Fruit fly (Drosophila melanogaster): ENCODE measurements around the gene CG14204.

Gene CG14204

DNA sequence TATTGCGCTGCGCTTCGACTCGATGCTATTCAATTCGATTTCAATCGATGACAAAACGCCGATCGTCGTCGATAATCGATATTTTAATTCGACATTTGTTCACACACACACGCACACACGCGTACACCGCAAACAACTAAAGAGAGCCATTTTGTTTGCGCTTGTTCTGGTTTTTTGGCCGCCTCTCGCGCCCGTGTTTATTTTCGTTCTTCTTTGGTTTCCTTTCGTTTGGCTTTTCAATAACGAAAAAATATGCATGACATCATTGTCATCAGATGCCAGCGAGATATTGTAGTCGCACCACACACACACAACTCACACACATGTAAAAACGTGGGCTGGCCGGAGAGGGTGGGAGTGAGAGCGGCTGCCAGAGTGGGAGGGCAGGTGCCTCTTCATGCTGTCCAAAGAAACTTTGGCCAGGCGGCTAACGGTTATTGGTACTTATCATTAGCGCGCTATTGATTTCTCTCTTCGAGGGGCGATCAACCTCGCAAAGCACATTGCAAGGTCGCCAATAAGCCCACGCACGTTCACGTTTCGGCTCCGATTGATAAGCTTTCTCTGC, 24.7 kb downstream of the CG14204 start (continued):
- TF ChIP-seq pb (GFP tag; optimal IDR thresholded peaks at IDR 0.05) (no peak), CG32767 (GFP tag; IDR thresholded peaks at IDR 0.05) (no peak), CG15269 (tag; optimal IDR thresholded peaks at IDR 0.05) (no peak), lov (optimal IDR thresholded peaks at IDR 0.05) (no peak), lov (GFP tag; IDR thresholded peaks at IDR 0.05) (no peak), peb (GFP tag; IDR thresholded peaks at IDR 0.05) (no peak), Doc3 (GFP tag; IDR thresholded peaks at IDR 0.05; ENCODE audit: partially characterized antibody) (peak; percentile 42; the same call in 1 of the 3 replicates), NfI (GFP tag; optimal IDR thresholded peaks at IDR 0.05) (no peak), CG8089 (GFP tag; optimal IDR thresholded peaks at IDR 0.05) (no peak), fu2 (GFP tag; optimal IDR thresholded peaks at IDR 0.05) (no peak), Atf6 (GFP tag; IDR thresholded peaks at IDR 0.05) (no peak), gfzf (GFP tag; optimal IDR thresholded peaks at IDR 0.05) (no peak), CG8359 (GFP tag; optimal IDR thresholded peaks at IDR 0.05; ENCODE audit: borderline replicate concordance) (no peak), Hsf (GFP tag; optimal IDR thresholded peaks at IDR 0.05) (no peak), Dll (GFP tag; IDR thresholded peaks at IDR 0.05; ENCODE audit: partially characterized antibody) (peak; percentile 57; the same call in 3 of the 4 replicates), CG1832 (GFP tag; optimal IDR thresholded peaks at IDR 0.05) (no peak), ERR (GFP tag; optimal IDR thresholded peaks at IDR 0.05) (peak; percentile 27), CG18764 (GFP tag; optimal IDR thresholded peaks at IDR 0.05) (no peak), tap (tag; optimal IDR thresholded peaks at IDR 0.05) (no peak), CG4282 (GFP tag; optimal IDR thresholded peaks at IDR 0.05) (no peak), tio (GFP tag; optimal IDR thresholded peaks at IDR 0.05) (no peak), H15 (GFP tag; IDR thresholded peaks at IDR 0.05) (no peak), ac (GFP tag; optimal IDR thresholded peaks at IDR 0.05) (no peak), btn (GFP tag; optimal IDR thresholded peaks at IDR 0.05) (no peak), CG13624 (GFP tag; optimal IDR thresholded peaks at IDR 0.05) (peak; percentile 31), Bdp1 (GFP tag; optimal IDR thresholded peaks at IDR 0.05) (no peak), lab (GFP tag; optimal IDR thresholded peaks at IDR 0.05) (no peak), rib (GFP tag; IDR thresholded peaks at IDR 0.05) (no peak), hb (GFP tag; IDR thresholded peaks at IDR 0.05; ENCODE audit: partially characterized antibody) (no peak), CG14014 (GFP tag; IDR thresholded peaks at IDR 0.05) (no peak), Vsx1 (GFP tag; optimal IDR thresholded peaks at IDR 0.05) (no peak), zfh2 (GFP tag; optimal IDR thresholded peaks at IDR 0.05) (no peak), CG15601 (tag; optimal IDR thresholded peaks at IDR 0.05) (peak; percentile 56), CG11696 (GFP tag; IDR thresholded peaks at IDR 0.05) (no peak), Elba2 (GFP tag; optimal IDR thresholded peaks at IDR 0.05) (no peak), Adf1 (GFP tag; IDR thresholded peaks at IDR 0.05) (peak; percentile 13; the same call in 1 of the 2 replicates), CG2129 (GFP tag; IDR thresholded peaks at IDR 0.05; ENCODE audit: partially characterized antibody) (no peak), CG17568 (GFP tag; optimal IDR thresholded peaks at IDR 0.05) (no peak), chif (GFP tag; optimal IDR thresholded peaks at IDR 0.05) (no peak), Lim3 (GFP tag; IDR thresholded peaks at IDR 0.05) (no peak), CG10979 (tag; optimal IDR thresholded peaks at IDR 0.05) (no peak), CkIIα-i1 (GFP tag; IDR thresholded peaks at IDR 0.05) (no peak), maf-S (GFP tag; optimal IDR thresholded peaks at IDR 0.05) (no peak), dm (GFP tag; optimal IDR thresholded peaks at IDR 0.05) (peak; percentile 38), tll (GFP tag; optimal IDR thresholded peaks at IDR 0.05) (no peak), jing (GFP tag; optimal IDR thresholded peaks at IDR 0.05) (no peak), MTF-1 (GFP tag; optimal IDR thresholded peaks at IDR 0.05; ENCODE audit: borderline replicate concordance) (no peak), B-H1 (GFP tag; IDR thresholded peaks at IDR 0.05) (no peak), sr (GFP tag; IDR thresholded peaks at IDR 0.05) (0 out of 3 replicates have a peak, but pooled peaks have one; percentile 36), CG10543 (GFP tag; optimal IDR thresholded peaks at IDR 0.05) (peak; percentile 82), CG10462 (GFP tag; optimal IDR thresholded peaks at IDR 0.05) (no peak)
